Worm (Caenorhabditis elegans): ENCODE measurements around the gene ccf-1.

DNA sequence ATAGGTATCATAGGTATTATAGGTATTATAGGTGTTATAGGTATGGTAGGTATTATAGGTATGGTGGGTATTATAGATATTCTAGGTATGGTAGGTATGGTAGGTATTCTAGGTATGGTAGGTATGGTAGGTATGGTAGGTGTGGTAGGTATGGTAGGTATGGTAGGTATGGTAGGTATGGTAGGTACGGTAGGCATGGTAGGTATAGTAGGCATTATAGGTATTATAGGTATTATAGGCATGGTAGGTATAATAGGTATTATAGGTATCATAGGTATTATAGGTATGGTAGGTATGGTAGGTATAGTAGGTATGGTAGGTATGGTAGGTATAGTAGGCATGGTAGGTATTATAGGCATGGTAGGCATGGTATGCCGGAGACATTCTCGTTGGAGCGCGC, 11.9 kb upstream of the ccf-1 start:
- TF ChIP-seq R02D3.7 (tag; optimal IDR thresholded peaks at IDR 0.05) (no peak), lin-39 (tag; optimal IDR thresholded peaks at IDR 0.05) (no peak), aly-2 (tag; optimal IDR thresholded peaks at IDR 0.05) (no peak), nhr-11 (tag; optimal IDR thresholded peaks at IDR 0.05) (no peak), lin-15B (tag; optimal IDR thresholded peaks at IDR 0.05) (no peak), nhr-28 (tag; optimal IDR thresholded peaks at IDR 0.05) (no peak), ztf-4 (tag; optimal IDR thresholded peaks at IDR 0.05) (no peak), lsy-12 (tag; optimal IDR thresholded peaks at IDR 0.05) (no peak), fos-1 (tag; optimal IDR thresholded peaks at IDR 0.05) (no peak)

All from whole organism, L3 larva.